Fruit fly (Drosophila melanogaster): Measurements from ENCODE around the gene pho.
A peak's percentile ranks its signal among the peaks of the same experiment; 100 is the strongest.

Gene pho

dm6 chr4:1218723-1219398 lies 37.4 kb upstream of the pho start (continued):
- no peak for TF ChIP-seq corto (GFP tag; optimal IDR thresholded peaks at IDR 0.05)
- TF ChIP-seq CG6175 (GFP tag; IDR thresholded peaks at IDR 0.05) = no peak; the same call in 2 of the 3 replicates
- no peak for TF ChIP-seq Chrac-16 (GFP tag; optimal IDR thresholded peaks at IDR 0.05)
- no peak for TF ChIP-seq dm (GFP tag; optimal IDR thresholded peaks at IDR 0.05)
- TF ChIP-seq dmrt99B (tag; optimal IDR thresholded peaks at IDR 0.05) = no peak
- no peak for TF ChIP-seq esg (GFP tag; conservative IDR thresholded peaks at IDR 0.05)
- TF ChIP-seq bigmax (GFP tag; optimal IDR thresholded peaks at IDR 0.05) = no peak
- TF ChIP-seq CG4424 (GFP tag; optimal IDR thresholded peaks at IDR 0.05) = no peak
- TF ChIP-seq Usf (GFP tag; optimal IDR thresholded peaks at IDR 0.05) = no peak
- TF ChIP-seq Nf-YC (tag; optimal IDR thresholded peaks at IDR 0.05) = peak; percentile 13
- TF ChIP-seq rib (GFP tag; IDR thresholded peaks at IDR 0.05) = 0 out of 2 replicates have a peak, but pooled peaks have one; percentile 10
- no peak for TF ChIP-seq CG3726 (GFP tag; IDR thresholded peaks at IDR 0.05)
- TF ChIP-seq CG17328 (GFP tag; IDR thresholded peaks at IDR 0.05) = no peak
- TF ChIP-seq CG4854 (GFP tag; optimal IDR thresholded peaks at IDR 0.05) = no peak
- TF ChIP-seq zen2 (GFP tag; IDR thresholded peaks at IDR 0.05; ENCODE audit: partially characterized antibody) = no peak
- no peak for TF ChIP-seq croc (GFP tag; conservative IDR thresholded peaks at IDR 0.05)
- TF ChIP-seq Mrtf (GFP tag; IDR thresholded peaks at IDR 0.05) = no peak
- no peak for TF ChIP-seq fd96Cb (tag; optimal IDR thresholded peaks at IDR 0.05)
- no peak for TF ChIP-seq Bdp1 (GFP tag; optimal IDR thresholded peaks at IDR 0.05)
- no peak for TF ChIP-seq CG16813 (GFP tag; IDR thresholded peaks at IDR 0.05; ENCODE audit: partially characterized antibody)
- peak; percentile 15 for TF ChIP-seq CG13296 (GFP tag; optimal IDR thresholded peaks at IDR 0.05)
- no peak for TF ChIP-seq CG10209 (GFP tag; optimal IDR thresholded peaks at IDR 0.05)
- TF ChIP-seq CG30020 (tag; optimal IDR thresholded peaks at IDR 0.05) = peak; percentile 93
- no peak for TF ChIP-seq Hmr (GFP tag; optimal IDR thresholded peaks at IDR 0.05)
- peak; percentile 43 for TF ChIP-seq CG15011 (GFP tag; optimal IDR thresholded peaks at IDR 0.05)
- no peak for TF ChIP-seq CG8944 (GFP tag; optimal IDR thresholded peaks at IDR 0.05)
- TF ChIP-seq CG15601 (tag; optimal IDR thresholded peaks at IDR 0.05) = no peak
- no peak for TF ChIP-seq CG4820 (GFP tag; optimal IDR thresholded peaks at IDR 0.05)
- TF ChIP-seq CG33557 (GFP tag; optimal IDR thresholded peaks at IDR 0.05) = no peak
- peak; percentile 28 for TF ChIP-seq CG13894 (tag; optimal IDR thresholded peaks at IDR 0.05)
- TF ChIP-seq gro (GFP tag; optimal IDR thresholded peaks at IDR 0.05) = no peak
- no peak for TF ChIP-seq CG12942 (GFP tag; optimal IDR thresholded peaks at IDR 0.05)
- no peak for TF ChIP-seq ftz-f1 (GFP tag; optimal IDR thresholded peaks at IDR 0.05)
- no peak for TF ChIP-seq CG14441 (GFP tag; IDR thresholded peaks at IDR 0.05)
- TF ChIP-seq sna (GFP tag; IDR thresholded peaks at IDR 0.05; ENCODE audit: partially characterized antibody) = no peak
- 0 out of 3 replicates have a peak, but pooled peaks have one; percentile 10 for TF ChIP-seq CG2199 (GFP tag; IDR thresholded peaks at IDR 0.05)
- no peak for TF ChIP-seq Dip3 (GFP tag; optimal IDR thresholded peaks at IDR 0.05)
- peak; percentile 53 for TF ChIP-seq gem (tag; optimal IDR thresholded peaks at IDR 0.05)
- no peak for TF ChIP-seq twi (tag; optimal IDR thresholded peaks at IDR 0.05)
- TF ChIP-seq sima (GFP tag; optimal IDR thresholded peaks at IDR 0.05) = no peak
- TF ChIP-seq Six4 (GFP tag; optimal IDR thresholded peaks at IDR 0.05) = peak; percentile 28
- TF ChIP-seq CG8290 (GFP tag; optimal IDR thresholded peaks at IDR 0.05) = peak; percentile 57
- peak in 1 of 2 experiments; percentile 55 for TF ChIP-seq CG8290 (tag; optimal IDR thresholded peaks at IDR 0.05)
- no peak for TF ChIP-seq Dref (GFP tag; IDR thresholded peaks at IDR 0.05)
- no peak for TF ChIP-seq Hr78 (GFP tag; optimal IDR thresholded peaks at IDR 0.05)
- no peak for TF ChIP-seq CrebB (tag; optimal IDR thresholded peaks at IDR 0.05)
- peak; percentile 13 for TF ChIP-seq CG12104 (GFP tag; optimal IDR thresholded peaks at IDR 0.05)
- TF ChIP-seq Doc2 (GFP tag; IDR thresholded peaks at IDR 0.05) = no peak
- no peak for TF ChIP-seq ase (GFP tag; IDR thresholded peaks at IDR 0.05)
- TF ChIP-seq CG30403 (GFP tag; optimal IDR thresholded peaks at IDR 0.05) = no peak
- TF ChIP-seq CG15696 (tag; optimal IDR thresholded peaks at IDR 0.05) = no peak

Measured in whole organism, embryonic.